Worm (Caenorhabditis elegans): ENCODE data around the gene C32D5.10.

- no peak for TF ChIP-seq nhr-11 (tag; optimal IDR thresholded peaks at IDR 0.05)
- no peak for TF ChIP-seq nhr-12 (tag; optimal IDR thresholded peaks at IDR 0.05)
- no peak for TF ChIP-seq ztf-11 (tag; optimal IDR thresholded peaks at IDR 0.05)
- TF ChIP-seq egl-27 (tag; optimal IDR thresholded peaks at IDR 0.05): no peak
- TF ChIP-seq aly-2 (tag; optimal IDR thresholded peaks at IDR 0.05): no peak
- TF ChIP-seq nhr-77 (tag; optimal IDR thresholded peaks at IDR 0.05): no peak
- no peak for TF ChIP-seq elt-1 (tag; optimal IDR thresholded peaks at IDR 0.05)
- TF ChIP-seq nhr-10 (tag; optimal IDR thresholded peaks at IDR 0.05): no peak
- TF ChIP-seq nhr-6 (tag; optimal IDR thresholded peaks at IDR 0.05): no peak
- no peak for TF ChIP-seq ama-1 (optimal IDR thresholded peaks at IDR 0.05)
- TF ChIP-seq mab-5 (tag; optimal IDR thresholded peaks at IDR 0.05): no peak
- no peak for TF ChIP-seq unc-62 (GFP tag; optimal IDR thresholded peaks at IDR 0.05)
- TF ChIP-seq crh-2 (tag; optimal IDR thresholded peaks at IDR 0.05): no peak
- no peak for TF ChIP-seq zag-1 (tag; optimal IDR thresholded peaks at IDR 0.05)
These were observed 19.2 kb upstream of the C32D5.10 start, which contains the start of gene lin-23 for ce11 chrII:6371003-6371402.
